Fruit fly (Drosophila melanogaster) whole organism, wandering third instar larva: Measurements from ENCODE around the gene CG12010.

ENCODE experiments used
- Abd-B ChIP-seq: fragments of >200 bp; optimal IDR thresholded peaks from 2 replicates; lab custom pipeline; 2017; ENCODE audit warnings: missing biosample characterization, missing genetic modification characterization
- CG32264 ChIP-seq: fragments of 200-800 bp; sonication (Bioruptor generic); optimal IDR thresholded peaks from 2 replicates; lab custom pipeline; 2016; ENCODE audit warnings: missing biosample characterization, missing genetic modification characterization
- CG9705 ChIP-seq: fragments of 200-800 bp; sonication (Bioruptor generic); optimal IDR thresholded peaks from 2 replicates; lab custom pipeline; 2018; ENCODE audit warnings: missing biosample characterization, mild to moderate bottlenecking, missing genetic modification characterization
- CrebA ChIP-seq: fragments of 200-800 bp; sonication (Bioruptor generic); optimal IDR thresholded peaks from 2 replicates; lab custom pipeline; 2016; ENCODE audit warnings: missing biosample characterization, mild to moderate bottlenecking, missing genetic modification characterization, borderline replicate concordance
- Dfd ChIP-seq: fragments of >200 bp; optimal IDR thresholded peaks from 2 replicates; lab custom pipeline; 2017; ENCODE audit warnings: missing biosample characterization, missing genetic modification characterization
- Dif ChIP-seq: fragments of 200-275, 200-300 bp; sonication (Bioruptor generic); optimal IDR thresholded peaks from 2 replicates; lab custom pipeline; 2018; ENCODE audit warnings: missing biosample characterization, missing genetic modification characterization; ENCODE audit not compliant: partially characterized antibody
- GATAd ChIP-seq: sonication (Bioruptor generic); optimal IDR thresholded peaks from 2 replicates; lab custom pipeline; 2016; ENCODE audit warnings: missing biosample characterization, missing genetic modification characterization
- HLH106 ChIP-seq: fragments of 200-800 bp; optimal IDR thresholded peaks from 3 replicates; lab custom pipeline; 2019; ENCODE audit warnings: missing biosample characterization, mild to moderate bottlenecking, missing genetic modification characterization, moderate library complexity
- Hnf4 ChIP-seq: fragments of 200-800 bp; sonication (Bioruptor generic); optimal IDR thresholded peaks from 2 replicates; lab custom pipeline; 2016; ENCODE audit warnings: missing biosample characterization, mild to moderate bottlenecking, missing genetic modification characterization
- Hr78 ChIP-seq: fragments of >200 bp; optimal IDR thresholded peaks from 2 replicates; lab custom pipeline; 2017; ENCODE audit warnings: missing biosample characterization, missing genetic modification characterization
- Hr83 ChIP-seq: fragments of 200-300 bp; sonication (Bioruptor generic); optimal IDR thresholded peaks from 2 replicates; lab custom pipeline; 2016; ENCODE audit warnings: missing biosample characterization, mild to moderate bottlenecking, missing genetic modification characterization, moderate library complexity; ENCODE audit not compliant: poor library complexity, severe bottlenecking
- Jra ChIP-seq: sonication (Bioruptor generic); optimal IDR thresholded peaks from 2 replicates; lab custom pipeline; 2016; ENCODE audit warnings: missing biosample characterization, missing genetic modification characterization
- Mio ChIP-seq: sonication (Bioruptor generic); optimal IDR thresholded peaks from 2 replicates; lab custom pipeline; 2016; ENCODE audit warnings: missing biosample characterization, missing genetic modification characterization
- Myc ChIP-seq: fragments of >200 bp; optimal IDR thresholded peaks from 2 replicates; lab custom pipeline; 2017
- N ChIP-seq: fragments of >200 bp; optimal IDR thresholded peaks from 2 replicates; lab custom pipeline; 2018; ENCODE audit warnings: missing biosample characterization, missing external identifiers, missing genetic modification characterization
- OdsH ChIP-seq: fragments of 200-800 bp; sonication (Bioruptor generic); optimal IDR thresholded peaks from 2 replicates; lab custom pipeline; 2016; ENCODE audit warnings: missing biosample characterization, mild to moderate bottlenecking, missing genetic modification characterization
- Rel ChIP-seq, 2 experiments: fragments of 200-800 bp; sonication (Bioruptor generic) in 1 of 2; optimal IDR thresholded peaks; 2 replicates in 1 of 2; 3 replicates in 1 of 2; lab custom pipeline; 2016 to 2019; ENCODE audit warnings: mild to moderate bottlenecking in 2 of 2, missing biosample characterization in 2 of 2, missing genetic modification characterization in 2 of 2, moderate library complexity in 1 of 2
- Sp1 ChIP-seq: fragments of 200-800 bp; sonication (Bioruptor generic); optimal IDR thresholded peaks from 3 replicates; lab custom pipeline; 2019; ENCODE audit warnings: missing biosample characterization, mild to moderate bottlenecking, missing genetic modification characterization, moderate library complexity
- Vsx2 ChIP-seq: fragments of 200-300, 225-300 bp; sonication (Bioruptor generic); optimal IDR thresholded peaks from 2 replicates; lab custom pipeline; 2018; ENCODE audit warnings: missing biosample characterization, missing genetic modification characterization; ENCODE audit not compliant: partially characterized antibody
- br ChIP-seq: fragments of 200-800 bp; sonication (Bioruptor generic); optimal IDR thresholded peaks from 2 replicates; lab custom pipeline; 2016; ENCODE audit warnings: missing biosample characterization, missing genetic modification characterization
- brk ChIP-seq: fragments of 200-800 bp; sonication (Bioruptor generic); optimal IDR thresholded peaks from 2 replicates; lab custom pipeline; 2016; ENCODE audit warnings: missing biosample characterization, mild to moderate bottlenecking, missing genetic modification characterization
- dl ChIP-seq, 2 experiments: fragments of 175-275, 200-275 bp in 1 of 2; fragments of 200-275 bp in 1 of 2; sonication (Bioruptor generic); optimal IDR thresholded peaks; lab custom pipeline; 2018; ENCODE audit warnings: mild to moderate bottlenecking in 2 of 2, missing biosample characterization in 2 of 2, missing genetic modification characterization in 2 of 2, moderate library complexity in 2 of 2; ENCODE audit not compliant: partially characterized antibody in 2 of 2, insufficient read depth in 1 of 2
- dmrt93B ChIP-seq: fragments of 200-800 bp; sonication (Bioruptor generic); optimal IDR thresholded peaks from 2 replicates; lab custom pipeline; 2018; ENCODE audit warnings: missing biosample characterization, mild to moderate bottlenecking, missing genetic modification characterization
- dsf ChIP-seq: sonication (Bioruptor generic); optimal IDR thresholded peaks from 2 replicates; lab custom pipeline; 2016; ENCODE audit warnings: missing biosample characterization, missing genetic modification characterization, borderline replicate concordance
- ey ChIP-seq: fragments of 200-800 bp; sonication (Bioruptor generic); optimal IDR thresholded peaks from 2 replicates; lab custom pipeline; 2016; ENCODE audit warnings: missing biosample characterization, missing genetic modification characterization
- foxo ChIP-seq, 2 experiments: fragments of 200-800 bp; sonication (Bioruptor generic); optimal IDR thresholded peaks; 2 replicates in 1 of 2; 3 replicates in 1 of 2; lab custom pipeline; 2016 to 2017; ENCODE audit warnings: missing biosample characterization in 2 of 2, missing genetic modification characterization in 2 of 2
- fru ChIP-seq: fragments of 200-800 bp; sonication (Bioruptor generic); optimal IDR thresholded peaks from 3 replicates; lab custom pipeline; 2016; ENCODE audit warnings: missing biosample characterization, mild to moderate bottlenecking, missing genetic modification characterization
- h ChIP-seq: fragments of 200-800 bp; sonication (Bioruptor generic); optimal IDR thresholded peaks from 3 replicates; lab custom pipeline; 2016; ENCODE audit warnings: missing biosample characterization, mild to moderate bottlenecking, missing genetic modification characterization
- jim ChIP-seq: fragments of 175-275, 200-325 bp; sonication (Bioruptor generic); optimal IDR thresholded peaks from 2 replicates; lab custom pipeline; 2016; ENCODE audit warnings: missing biosample characterization, mild to moderate bottlenecking, missing genetic modification characterization
- lola ChIP-seq: fragments of >200 bp; optimal IDR thresholded peaks from 2 replicates; lab custom pipeline; 2017; ENCODE audit warnings: missing biosample characterization, missing genetic modification characterization
- pan ChIP-seq: fragments of >200 bp; optimal IDR thresholded peaks from 2 replicates; lab custom pipeline; 2017
- psq ChIP-seq: fragments of 200-800 bp; sonication (Bioruptor generic); optimal IDR thresholded peaks from 3 replicates; lab custom pipeline; 2017; ENCODE audit warnings: missing biosample characterization, mild to moderate bottlenecking, missing genetic modification characterization, moderate library complexity
- rgr ChIP-seq: fragments of 200-800 bp; sonication (Bioruptor generic); optimal IDR thresholded peaks from 3 replicates; lab custom pipeline; 2016; ENCODE audit warnings: missing biosample characterization, mild to moderate bottlenecking, missing genetic modification characterization
- sage ChIP-seq: fragments of 200-800 bp; sonication (Bioruptor generic); optimal IDR thresholded peaks from 2 replicates; lab custom pipeline; 2016; ENCODE audit warnings: missing biosample characterization, mild to moderate bottlenecking, missing genetic modification characterization
- sv ChIP-seq: fragments of 200-800 bp; sonication (Bioruptor generic); optimal IDR thresholded peaks from 3 replicates; lab custom pipeline; 2016; ENCODE audit warnings: missing biosample characterization, missing genetic modification characterization
- tai ChIP-seq: sonication (Bioruptor generic); optimal IDR thresholded peaks from 2 replicates; lab custom pipeline; 2016; ENCODE audit warnings: missing biosample characterization, missing genetic modification characterization
- usp ChIP-seq: fragments of >200 bp; optimal IDR thresholded peaks from 2 replicates; lab custom pipeline; 2017; ENCODE audit warnings: missing biosample characterization, missing genetic modification characterization
- woc ChIP-seq: sonication (Bioruptor generic); optimal IDR thresholded peaks from 2 replicates; lab custom pipeline; 2016; ENCODE audit warnings: missing biosample characterization, mild to moderate bottlenecking, missing genetic modification characterization

Gene CG12010

dm6 chr3L:3336368-3337164 is 37.5 kb upstream of the CG12010 start, which contains the start of the genes Drsl6 and kst:
Drsl6 (minus strand) TSS chr3L:3336418.
kst (plus strand) TSS chr3L:3336860.
- TF ChIP-seq Jra (no peak), dl (GFP tag; optimal IDR thresholded peaks at IDR 0.05; lab: Kevin White, UChicago; ENCODE audit: insufficient read depth in 1 of 2, partially characterized antibody in 2 of 2) (no peak), jim (GFP tag; lab: Kevin White, UChicago) (peak; percentile 80), sage (GFP tag; lab: Kevin White, UChicago) (no peak), ey (GFP tag; lab: Kevin White, UChicago) (no peak), Hr78 (no peak), tai (GFP tag; lab: Kevin White, UChicago) (no peak), Hnf4 (GFP tag; lab: Kevin White, UChicago) (peak; percentile 16), h (peak; percentile 13), Sp1 (GFP tag; lab: Kevin White, UChicago) (peak; percentile 47), foxo (GFP tag; optimal IDR thresholded peaks at IDR 0.05; lab: Kevin White, UChicago) (no peak), CG9705 (GFP tag; lab: Kevin White, UChicago) (no peak), Abd-B (no peak), Rel (GFP tag; optimal IDR thresholded peaks at IDR 0.05; lab: Kevin White, UChicago) (no peak), Rel (tag; optimal IDR thresholded peaks at IDR 0.05; lab: Kevin White, UChicago) (peak; percentile 27), Dif (GFP tag; lab: Kevin White, UChicago) (peak; percentile 59), psq (no peak), br (no peak), Hr83 (GFP tag; lab: Kevin White, UChicago) (peak; percentile 67), Vsx2 (GFP tag; lab: Kevin White, UChicago) (peak; percentile 52), dmrt93B (GFP tag; lab: Kevin White, UChicago) (no peak), CG32264 (GFP tag; lab: Kevin White, UChicago) (no peak), lola (GFP tag; lab: Kevin White, UChicago) (no peak), fru (GFP tag; lab: Kevin White, UChicago) (no peak), dsf (GFP tag; lab: Kevin White, UChicago) (no peak), Myc (lab: Kevin White, UChicago) (no peak), brk (GFP tag; lab: Kevin White, UChicago) (no peak), OdsH (GFP tag; lab: Kevin White, UChicago) (no peak), HLH106 (tag; lab: Kevin White, UChicago) (peak; percentile 23), Mio (no peak), CrebA (GFP tag; lab: Kevin White, UChicago) (no peak), rgr (GFP tag; lab: Kevin White, UChicago) (peak; percentile 19), pan (lab: Kevin White, UChicago) (no peak), N (GFP tag; lab: Kevin White, UChicago) (no peak), usp (no peak), woc (GFP tag; lab: Kevin White, UChicago) (no peak), GATAd (GFP tag; lab: Kevin White, UChicago) (no peak), Dfd (no peak), sv (GFP tag; lab: Kevin White, UChicago) (peak; percentile 19)

- no peak for TF ChIP-seq br
- peak; percentile 99 for TF ChIP-seq psq
- no peak for TF ChIP-seq Dfd
- TF ChIP-seq ey (GFP tag; lab: Kevin White, UChicago) = no peak
- no peak for TF ChIP-seq dmrt93B (GFP tag; lab: Kevin White, UChicago)
- peak; percentile 29 for TF ChIP-seq Vsx2 (GFP tag; lab: Kevin White, UChicago)
- no peak for TF ChIP-seq HLH106 (tag; lab: Kevin White, UChicago)
- no peak for TF ChIP-seq h
- TF ChIP-seq foxo (GFP tag; optimal IDR thresholded peaks at IDR 0.05; lab: Kevin White, UChicago) = no peak
- TF ChIP-seq Abd-B = no peak
- no peak for TF ChIP-seq sv (GFP tag; lab: Kevin White, UChicago)
- TF ChIP-seq fru (GFP tag; lab: Kevin White, UChicago) = no peak
- no peak for TF ChIP-seq usp
- no peak for TF ChIP-seq pan (lab: Kevin White, UChicago)
- no peak for TF ChIP-seq CG9705 (GFP tag; lab: Kevin White, UChicago)
- TF ChIP-seq, all 38 proteins: peak for 2
Measured at dm6 chr3L:3337345-3337928, 36.6 kb upstream of the CG12010 start.
